Worm (Caenorhabditis elegans) whole organism, early embryonic: ENCODE results near the gene nhr-163.

Source experiments
- B0310.2 ChIP-seq: sonication (generic microtip); optimal IDR thresholded peaks from 2 replicates; lab custom pipeline; 2016; ENCODE audit warnings: mild to moderate bottlenecking, missing genetic modification characterization, missing compliant biosample characterization
- F13C5.2 ChIP-seq: sonication (generic microtip); optimal IDR thresholded peaks from 2 replicates; lab custom pipeline; 2017; ENCODE audit warnings: mild to moderate bottlenecking, missing genetic modification characterization, inconsistent platforms, missing compliant biosample characterization
- ama-1 ChIP-seq: fragments of 150-350 bp; optimal IDR thresholded peaks from 2 replicates; lab custom pipeline; 2014
- ceh-13 ChIP-seq: fragments of 200-800 bp; sonication (Bioruptor generic); optimal IDR thresholded peaks from 2 replicates; lab custom pipeline; 2018; ENCODE audit warnings: mild to moderate bottlenecking, missing genetic modification characterization, missing compliant biosample characterization
- ceh-36 ChIP-seq: sonication (generic microtip); optimal IDR thresholded peaks from 2 replicates; lab custom pipeline; 2016; ENCODE audit warnings: missing genetic modification characterization, inconsistent platforms, missing compliant biosample characterization
- ets-7 ChIP-seq: sonication (generic microtip); optimal IDR thresholded peaks from 2 replicates; lab custom pipeline; 2016; ENCODE audit warnings: missing genotype, missing genetic modification characterization, missing compliant biosample characterization
- flt-1 ChIP-seq: fragments of 200-800 bp; sonication (Bioruptor generic); IDR thresholded peaks from 2 replicates; pipeline ENCODE4 v1.3.6; 2022; ENCODE audit warnings: missing genetic modification characterization, missing compliant biosample characterization
- hmbx-1 ChIP-seq: sonication (generic microtip); optimal IDR thresholded peaks from 2 replicates; lab custom pipeline; 2016; ENCODE audit warnings: mild to moderate bottlenecking, missing genetic modification characterization, missing compliant biosample characterization
- hnd-1 ChIP-seq: sonication (generic microtip); optimal IDR thresholded peaks from 2 replicates; lab custom pipeline; 2016; ENCODE audit warnings: missing genetic modification characterization, missing compliant biosample characterization
- scrt-1 ChIP-seq: fragments of 200-800 bp; sonication (Bioruptor generic); IDR thresholded peaks from 2 replicates; pipeline ENCODE4 v1.3.6; 2022; ENCODE audit warnings: missing genetic modification characterization, missing compliant biosample characterization
- tbx-37 ChIP-seq: fragments of 200-800 bp; sonication (Bioruptor generic); conservative IDR thresholded peaks from 2 replicates; pipeline ENCODE4 v1.3.6; 2022; ENCODE audit warnings: missing genetic modification reagents, missing genetic modification characterization, missing compliant biosample characterization
- tra-4 ChIP-seq: sonication (generic microtip); optimal IDR thresholded peaks from 2 replicates; lab custom pipeline; 2017; ENCODE audit warnings: missing genetic modification characterization, missing compliant biosample characterization

ce11 chrV:7017059-7017458 is 31.2 kb upstream of the nhr-163 start, which contains the start of gene srsx-32:
- TF ChIP-seq tra-4, result no peak
- TF ChIP-seq ama-1 (lab: Kevin White, UChicago), result no peak
- TF ChIP-seq B0310.2, result no peak
- no peak for TF ChIP-seq ets-7 (tag; lab: Kevin White, UChicago)
- TF ChIP-seq tbx-37 (GFP tag; lab: Robert Waterston, UW), result no peak
- no peak for TF ChIP-seq ceh-13 (GFP tag; lab: Kevin White, UChicago)
- no peak for TF ChIP-seq scrt-1 (GFP tag; lab: Robert Waterston, UW)
- TF ChIP-seq ceh-36 (tag; lab: Kevin White, UChicago), result no peak
- no peak for TF ChIP-seq hmbx-1 (tag; lab: Kevin White, UChicago)
- no peak for TF ChIP-seq F13C5.2 (tag; lab: Kevin White, UChicago)
- TF ChIP-seq flt-1, result no peak
- TF ChIP-seq hnd-1 (tag; lab: Kevin White, UChicago), result no peak
